Fruit fly (Drosophila melanogaster) whole organism, prepupa: ENCODE data around the gene Gen.

Source experiments
- Blimp-1 ChIP-seq: fragments of 200-800 bp; sonication (Bioruptor generic); optimal IDR thresholded peaks from 3 replicates; lab custom pipeline; 2017; ENCODE audit warnings: missing biosample characterization, missing genetic modification characterization, mild to moderate bottlenecking, moderate library complexity, missing genetic modification reagents
- CG10631 ChIP-seq: fragments of 200-800 bp; sonication (Bioruptor generic); optimal IDR thresholded peaks from 2 replicates; lab custom pipeline; 2016; ENCODE audit warnings: missing biosample characterization, missing genetic modification characterization
- CG10669 ChIP-seq: fragments of 200-800 bp; sonication (Bioruptor generic); optimal IDR thresholded peaks from 3 replicates; lab custom pipeline; 2018; ENCODE audit warnings: missing biosample characterization, mild to moderate bottlenecking, missing genetic modification characterization, moderate library complexity
- CG11294 ChIP-seq: fragments of 200-800 bp; sonication (Bioruptor generic); IDR thresholded peaks from 2 replicates; pipeline ENCODE4 v1.3.6; 2022; ENCODE audit warnings: missing biosample characterization, missing genetic modification characterization
- CG11762 ChIP-seq: fragments of 200-800 bp; sonication (Bioruptor generic); optimal IDR thresholded peaks from 3 replicates; lab custom pipeline; 2016; ENCODE audit warnings: missing biosample characterization, missing genetic modification characterization; ENCODE audit not compliant: insufficient read depth
- CG11902 ChIP-seq: fragments of 200-800 bp; sonication (Bioruptor generic); optimal IDR thresholded peaks from 3 replicates; lab custom pipeline; 2016; ENCODE audit warnings: missing biosample characterization, missing genetic modification characterization
- CG15336 ChIP-seq: fragments of 200-800 bp; sonication (Bioruptor generic); IDR thresholded peaks from 2 replicates; pipeline ENCODE4 v1.3.6; 2022; ENCODE audit warnings: missing biosample characterization, missing genetic modification characterization
- CG1621 ChIP-seq: fragments of 200-800 bp; sonication (Bioruptor generic); optimal IDR thresholded peaks from 3 replicates; lab custom pipeline; 2018; ENCODE audit warnings: missing biosample characterization, mild to moderate bottlenecking, missing genetic modification characterization
- CG16779 ChIP-seq: fragments of 200-800 bp; sonication (Bioruptor generic); optimal IDR thresholded peaks from 3 replicates; lab custom pipeline; 2017; ENCODE audit warnings: missing biosample characterization, mild to moderate bottlenecking, missing genetic modification characterization
- CG31627 ChIP-seq: fragments of 200-800 bp; sonication (Bioruptor generic); optimal IDR thresholded peaks from 3 replicates; lab custom pipeline; 2016; ENCODE audit warnings: missing biosample characterization, missing genetic modification characterization
- CG34406 ChIP-seq: fragments of 200-800 bp; sonication (Bioruptor generic); optimal IDR thresholded peaks from 3 replicates; lab custom pipeline; 2016; ENCODE audit warnings: missing biosample characterization, missing genetic modification characterization
- CG3919 ChIP-seq: fragments of 200-800 bp; sonication (Bioruptor generic); optimal IDR thresholded peaks from 3 replicates; lab custom pipeline; 2016; ENCODE audit warnings: missing biosample characterization, missing genetic modification characterization
- CG4318 ChIP-seq: fragments of 200-800 bp; sonication (Bioruptor generic); optimal IDR thresholded peaks from 3 replicates; lab custom pipeline; 2017; ENCODE audit warnings: missing biosample characterization, mild to moderate bottlenecking, missing genetic modification characterization
- CG6163 ChIP-seq: fragments of 200-800 bp; sonication (Bioruptor generic); IDR thresholded peaks from 3 replicates; pipeline ENCODE4 v1.3.6; 2022; ENCODE audit warnings: missing biosample characterization, missing genetic modification characterization
- CG6276 ChIP-seq: fragments of 200-800 bp; sonication (Bioruptor generic); optimal IDR thresholded peaks from 2 replicates; lab custom pipeline; 2017; ENCODE audit warnings: missing biosample characterization, mild to moderate bottlenecking, missing genetic modification characterization
- CG7368 ChIP-seq: fragments of 200-800 bp; sonication (Bioruptor generic); optimal IDR thresholded peaks from 3 replicates; lab custom pipeline; 2016; ENCODE audit warnings: missing biosample characterization, missing genetic modification characterization
- CG8119 ChIP-seq: fragments of 200-800 bp; sonication (Bioruptor generic); IDR thresholded peaks from 3 replicates; pipeline ENCODE4 v1.3.6; 2022; ENCODE audit warnings: missing biosample characterization, missing genetic modification characterization
- CG8319 ChIP-seq: fragments of 200-800 bp; sonication (Bioruptor generic); optimal IDR thresholded peaks from 3 replicates; lab custom pipeline; 2016; ENCODE audit warnings: missing biosample characterization, missing genetic modification characterization
- CG8632 ChIP-seq: fragments of 200-800 bp; sonication (Bioruptor generic); optimal IDR thresholded peaks from 3 replicates; lab custom pipeline; 2016; ENCODE audit warnings: missing biosample characterization, missing genetic modification characterization
- CG9139 ChIP-seq: fragments of 200-800 bp; sonication (Bioruptor generic); optimal IDR thresholded peaks from 3 replicates; lab custom pipeline; 2017; ENCODE audit warnings: missing biosample characterization, mild to moderate bottlenecking, missing genetic modification characterization
- Eip78C ChIP-seq: fragments of 200-800 bp; sonication (Bioruptor generic); peaks from one replicate; lab custom pipeline; 2016; ENCODE audit warnings: missing biosample characterization, missing genetic modification characterization
- Eip93F ChIP-seq: fragments of 200-800 bp; sonication (Bioruptor generic); optimal IDR thresholded peaks from 2 replicates; lab custom pipeline; 2016; ENCODE audit warnings: missing biosample characterization, mild to moderate bottlenecking, missing genetic modification characterization
- Ets21C ChIP-seq: fragments of 200-800 bp; sonication (Bioruptor generic); optimal IDR thresholded peaks from 3 replicates; lab custom pipeline; 2016; ENCODE audit warnings: missing biosample characterization, missing genetic modification characterization
- Gug ChIP-seq: fragments of 200-800 bp; sonication (Bioruptor generic); IDR thresholded peaks from 2 replicates; pipeline ENCODE4 v1.3.6; 2022; ENCODE audit warnings: missing biosample characterization, missing genetic modification characterization
- Hr38 ChIP-seq: sonication (Bioruptor generic); optimal IDR thresholded peaks from 2 replicates; lab custom pipeline; 2016; ENCODE audit warnings: missing biosample characterization, missing genetic modification characterization
- Hr39 ChIP-seq: fragments of 200-800 bp; sonication (Bioruptor generic); optimal IDR thresholded peaks from 2 replicates; lab custom pipeline; 2016; ENCODE audit warnings: missing biosample characterization, missing genetic modification characterization
- Hr4 ChIP-seq: fragments of 200-800 bp; sonication (Bioruptor generic); optimal IDR thresholded peaks from 3 replicates; lab custom pipeline; 2016; ENCODE audit warnings: missing biosample characterization, missing genetic modification characterization
- Met ChIP-seq: fragments of 200-800 bp; sonication (Bioruptor generic); optimal IDR thresholded peaks from 3 replicates; lab custom pipeline; 2016; ENCODE audit warnings: missing biosample characterization, missing genetic modification characterization
- OdsH ChIP-seq: fragments of 200-800 bp; sonication (Bioruptor generic); optimal IDR thresholded peaks from 3 replicates; lab custom pipeline; 2016; ENCODE audit warnings: missing biosample characterization, missing genetic modification characterization
- Smox ChIP-seq: fragments of 200-800 bp; sonication (Bioruptor generic); optimal IDR thresholded peaks from 3 replicates; lab custom pipeline; 2016; ENCODE audit warnings: missing biosample characterization, missing genetic modification characterization
- Sox102F ChIP-seq: fragments of 200-800 bp; sonication (Bioruptor generic); optimal IDR thresholded peaks from 2 replicates; lab custom pipeline; 2016; ENCODE audit warnings: missing biosample characterization, mild to moderate bottlenecking, missing genetic modification characterization
- achi ChIP-seq: fragments of 200-800 bp; sonication (Bioruptor generic); optimal IDR thresholded peaks from 3 replicates; lab custom pipeline; 2016; ENCODE audit warnings: missing biosample characterization, missing genetic modification characterization
- acj6 ChIP-seq: fragments of 200-800 bp; sonication (Bioruptor generic); optimal IDR thresholded peaks from 3 replicates; lab custom pipeline; 2016; ENCODE audit warnings: missing biosample characterization, missing genetic modification characterization
- dac ChIP-seq: fragments of 200-800 bp; sonication (Bioruptor generic); optimal IDR thresholded peaks from 2 replicates; lab custom pipeline; 2017; ENCODE audit warnings: missing biosample characterization, mild to moderate bottlenecking, missing genetic modification characterization
- dsx ChIP-seq: fragments of 200-800 bp; optimal IDR thresholded peaks from 3 replicates; lab custom pipeline; 2019; ENCODE audit warnings: missing biosample characterization, mild to moderate bottlenecking, missing genetic modification characterization, moderate library complexity; ENCODE audit not compliant: poor library complexity, severe bottlenecking
- eg ChIP-seq: fragments of 200-800 bp; sonication (Bioruptor generic); IDR thresholded peaks from 3 replicates; pipeline ENCODE4 v1.3.6; 2022; ENCODE audit warnings: missing biosample characterization, missing genetic modification characterization
- fd59A ChIP-seq: fragments of 200-800 bp; sonication (Bioruptor generic); optimal IDR thresholded peaks from 2 replicates; lab custom pipeline; 2017; ENCODE audit warnings: missing biosample characterization, mild to moderate bottlenecking, missing genetic modification characterization, missing genetic modification reagents
- fd85E ChIP-seq: fragments of 200-800 bp; sonication (Bioruptor generic); optimal IDR thresholded peaks from 3 replicates; lab custom pipeline; 2016; ENCODE audit warnings: missing biosample characterization, missing genetic modification characterization
- fkh ChIP-seq: fragments of 200-800 bp; sonication (Bioruptor generic); optimal IDR thresholded peaks from 3 replicates; lab custom pipeline; 2017; ENCODE audit warnings: missing biosample characterization, mild to moderate bottlenecking, missing genetic modification characterization, moderate library complexity
- net ChIP-seq: fragments of 200-800 bp; sonication (Bioruptor generic); optimal IDR thresholded peaks from 3 replicates; lab custom pipeline; 2016; ENCODE audit warnings: missing biosample characterization, missing genetic modification characterization
- pdm3 ChIP-seq: fragments of 200-800 bp; sonication (Bioruptor generic); optimal IDR thresholded peaks from 3 replicates; lab custom pipeline; 2016; ENCODE audit warnings: missing biosample characterization, missing genetic modification characterization
- salr ChIP-seq, 2 experiments: fragments of 200-800 bp; sonication (Bioruptor generic); optimal IDR thresholded peaks; 3 replicates each; lab custom pipeline; 2016 to 2018; ENCODE audit warnings: missing biosample characterization in 2 of 2, missing genetic modification characterization in 2 of 2, mild to moderate bottlenecking in 1 of 2
- vri ChIP-seq: fragments of 200-800 bp; sonication (Bioruptor generic); optimal IDR thresholded peaks from 3 replicates; lab custom pipeline; 2016; ENCODE audit warnings: missing biosample characterization, mild to moderate bottlenecking, missing genetic modification characterization

Gene Gen

dm6 chr3L:5182255-5182993 is 30.2 kb upstream of the Gen start (continued):
- TF ChIP-seq CG31627 (GFP tag; lab: Kevin White, UChicago) (peak; percentile 52), CG8319 (GFP tag; lab: Kevin White, UChicago) (peak; percentile 44), net (GFP tag; lab: Kevin White, UChicago) (peak; percentile 10), Hr38 (no peak), fkh (no peak), Hr4 (GFP tag; lab: Kevin White, UChicago) (peak; percentile 0), Smox (GFP tag; lab: Kevin White, UChicago) (peak; percentile 36), salr (GFP tag; optimal IDR thresholded peaks at IDR 0.05; lab: Kevin White, UChicago) (peak in 1 of 2 experiments; percentile 28), CG9139 (GFP tag; lab: Kevin White, UChicago) (no peak), Eip78C (GFP tag; lab: Kevin White, UChicago) (peak; percentile 86), CG8119 (GFP tag; lab: Robert Waterston, UW) (0 out of 3 replicates have a peak, but pooled peaks have one; percentile 21), dac (no peak), pdm3 (GFP tag; lab: Kevin White, UChicago) (peak; percentile 40), CG34406 (peak; percentile 26), Hr39 (GFP tag; lab: Kevin White, UChicago) (peak; percentile 30), Ets21C (GFP tag; lab: Kevin White, UChicago) (peak; percentile 16), Blimp-1 (GFP tag; lab: Kevin White, UChicago) (no peak), Met (GFP tag; lab: Kevin White, UChicago) (peak; percentile 60), CG6276 (GFP tag; lab: Kevin White, UChicago) (no peak), CG15336 (peak; percentile 33; the same call in 1 of the 2 replicates), CG16779 (tag; lab: Kevin White, UChicago) (no peak)

DNA sequence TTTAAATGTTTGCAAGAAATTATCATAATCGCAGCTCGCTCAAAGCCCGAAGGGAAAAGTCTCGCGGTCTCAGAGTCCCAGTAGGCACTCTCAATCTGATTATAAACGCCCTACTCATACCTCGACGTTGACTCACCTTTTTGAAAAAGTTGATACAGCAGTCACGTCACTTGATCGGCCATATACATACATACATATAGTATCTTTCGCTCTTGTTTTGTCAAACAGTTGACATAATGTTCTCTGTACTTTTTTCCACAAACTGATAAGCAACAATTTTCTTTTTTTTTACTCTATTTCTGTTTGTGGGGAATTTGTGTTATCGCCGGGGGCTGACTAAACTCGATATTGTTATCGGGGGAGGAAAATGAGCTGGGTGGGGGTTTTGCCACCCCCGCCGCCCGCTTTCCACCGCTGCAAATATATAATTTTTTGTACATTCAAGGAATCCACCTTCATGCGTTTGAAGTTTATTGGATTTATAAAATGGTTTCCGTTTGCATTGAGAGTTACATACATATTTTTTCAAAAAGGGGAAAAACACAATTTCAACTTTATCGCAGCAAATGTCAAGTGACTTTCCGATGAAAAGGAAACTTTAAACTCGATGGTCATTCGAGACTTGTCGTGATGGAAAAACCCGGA is 28.9 kb upstream of the Gen start:
- peak; percentile 87 for TF ChIP-seq vri
- no peak for TF ChIP-seq CG1621 (tag; lab: Kevin White, UChicago)
- TF ChIP-seq fkh: peak; percentile 17
- peak; percentile 19 for TF ChIP-seq Eip78C (GFP tag; lab: Kevin White, UChicago)

- TF ChIP-seq CG11762 (GFP tag; lab: Kevin White, UChicago): no peak
- TF ChIP-seq CG11902 (GFP tag; lab: Kevin White, UChicago): no peak
- no peak for TF ChIP-seq CG6276 (GFP tag; lab: Kevin White, UChicago)
- TF ChIP-seq Gug (GFP tag; lab: Robert Waterston, UW): no peak
- no peak for TF ChIP-seq acj6 (GFP tag; lab: Kevin White, UChicago)
- TF ChIP-seq OdsH (GFP tag; lab: Kevin White, UChicago): no peak
- no peak for TF ChIP-seq salr (GFP tag; optimal IDR thresholded peaks at IDR 0.05; lab: Kevin White, UChicago)
- no peak for TF ChIP-seq Eip93F (GFP tag; lab: Kevin White, UChicago)
- TF ChIP-seq Blimp-1 (GFP tag; lab: Kevin White, UChicago): no peak
- TF ChIP-seq CG11294 (GFP tag; lab: Robert Waterston, UW): no peak
- no peak for TF ChIP-seq Met (GFP tag; lab: Kevin White, UChicago)
- no peak for TF ChIP-seq Sox102F (GFP tag; lab: Kevin White, UChicago)
- 0 out of 3 replicates have a peak, but pooled peaks have one; percentile 34 for TF ChIP-seq CG6163 (GFP tag; lab: Robert Waterston, UW)
- no peak for TF ChIP-seq CG8319 (GFP tag; lab: Kevin White, UChicago)
- no peak for TF ChIP-seq achi
- TF ChIP-seq CG16779 (tag; lab: Kevin White, UChicago): no peak
- TF ChIP-seq CG7368 (GFP tag; lab: Kevin White, UChicago): no peak
- TF ChIP-seq CG31627 (GFP tag; lab: Kevin White, UChicago): no peak
- no peak for TF ChIP-seq CG10631 (GFP tag; lab: Kevin White, UChicago)
- no peak for TF ChIP-seq CG15336
- no peak for TF ChIP-seq CG8632 (GFP tag; lab: Kevin White, UChicago)
- peak; percentile 5 for TF ChIP-seq CG34406
- no peak for TF ChIP-seq Smox (GFP tag; lab: Kevin White, UChicago)
- no peak for TF ChIP-seq Hr39 (GFP tag; lab: Kevin White, UChicago)
- peak; percentile 69 for TF ChIP-seq Eip78C (GFP tag; lab: Kevin White, UChicago)
- no peak for TF ChIP-seq fd85E (GFP tag; lab: Kevin White, UChicago)
- TF ChIP-seq dac: no peak
- no peak for TF ChIP-seq CG10669
- TF ChIP-seq CG4318: no peak
- 0 out of 3 replicates have a peak, but pooled peaks have one; percentile 15 for TF ChIP-seq eg (GFP tag; lab: Robert Waterston, UW)
- no peak for TF ChIP-seq CG3919 (GFP tag; lab: Kevin White, UChicago)
- TF ChIP-seq fd59A (GFP tag; lab: Kevin White, UChicago): no peak
- no peak for TF ChIP-seq dsx (GFP tag; lab: Kevin White, UChicago)
- no peak for TF ChIP-seq Ets21C (GFP tag; lab: Kevin White, UChicago)
- TF ChIP-seq fkh: peak; percentile 89
- no peak for TF ChIP-seq CG1621 (tag; lab: Kevin White, UChicago)
Observed at dm6 chr3L:5180179-5180578, 28.0 kb upstream of the Gen start.
